Worm (Caenorhabditis elegans) whole organism, L3 larva: ENCODE results near the gene M199.136.

Experiments used
- R02D3.7 ChIP-seq: fragments of 150-350 bp; optimal IDR thresholded peaks from 2 replicates; lab custom pipeline; 2014; ENCODE audit warnings: missing biosample characterization, missing genetic modification characterization
- ama-1 ChIP-seq: fragments of 150-350 bp; optimal IDR thresholded peaks from 2 replicates; lab custom pipeline; 2018
- ceh-28 ChIP-seq: fragments of 150-350 bp; optimal IDR thresholded peaks from 2 replicates; lab custom pipeline; 2014; ENCODE audit warnings: missing biosample characterization, missing genetic modification reagents, missing genetic modification characterization
- mdl-1 ChIP-seq: fragments of 150-350 bp; optimal IDR thresholded peaks from 2 replicates; lab custom pipeline; 2014; ENCODE audit warnings: missing biosample characterization, missing genetic modification characterization
- nhr-67 ChIP-seq: fragments of 150-350 bp; optimal IDR thresholded peaks from 2 replicates; lab custom pipeline; 2014; ENCODE audit warnings: missing biosample characterization, missing genetic modification characterization
- nhr-77 ChIP-seq: fragments of 150-350 bp; optimal IDR thresholded peaks from 2 replicates; lab custom pipeline; 2014; ENCODE audit warnings: missing biosample characterization, missing genetic modification characterization
- pha-4 ChIP-seq: fragments of 150-350 bp; optimal IDR thresholded peaks from 2 replicates; lab custom pipeline; 2014; ENCODE audit warnings: missing biosample characterization, missing genetic modification reagents, missing genetic modification characterization
- ztf-11 ChIP-seq: fragments of 150-350 bp; optimal IDR thresholded peaks from 2 replicates; lab custom pipeline; 2014; ENCODE audit warnings: missing biosample characterization, missing genetic modification characterization

DNA sequence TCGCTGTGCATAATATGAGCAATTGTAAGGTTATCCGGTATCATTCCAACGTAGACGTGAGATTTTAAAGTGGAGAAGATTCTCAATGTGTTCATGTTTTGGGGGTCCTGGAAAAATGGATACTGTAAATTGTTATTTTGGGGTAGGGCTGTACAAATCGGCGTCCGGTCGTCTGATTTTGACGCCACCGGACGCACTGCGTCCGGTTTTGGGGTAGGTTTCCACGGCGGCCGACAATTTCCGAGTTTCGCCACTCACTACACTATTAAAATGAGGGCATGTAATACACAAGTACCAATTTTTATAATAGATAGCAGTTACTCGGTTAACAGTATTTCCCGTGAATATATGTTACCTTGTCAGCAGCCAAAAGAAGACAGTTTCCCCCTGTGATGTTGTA lies 50.0 kb downstream of the M199.136 start:
- TF ChIP-seq ceh-28: no peak
- TF ChIP-seq pha-4 (tag; lab: Kevin White, UChicago): no peak
- TF ChIP-seq mdl-1 (tag; lab: Kevin White, UChicago): no peak
- no peak for TF ChIP-seq ama-1
- TF ChIP-seq ztf-11: no peak
- TF ChIP-seq nhr-77 (tag; lab: Kevin White, UChicago): no peak
- no peak for TF ChIP-seq nhr-67 (tag; lab: Kevin White, UChicago)
- TF ChIP-seq R02D3.7: no peak
